Worm (Caenorhabditis elegans) whole organism, L4 larva: ENCODE results near the gene sri-40.

Source experiments
- ama-1 ChIP-seq: fragments of 150-350 bp; optimal IDR thresholded peaks from 2 replicates; lab custom pipeline; 2014; ENCODE audit warnings: inconsistent platforms, mixed read lengths
- nhr-77 ChIP-seq: fragments of 150-350 bp; optimal IDR thresholded peaks from 2 replicates; lab custom pipeline; 2014; ENCODE audit warnings: missing biosample characterization, missing genetic modification characterization

ce11 chrII:3195739-3196138 lies 18.0 kb downstream of the sri-40 start:
- TF ChIP-seq ama-1 (lab: Kevin White, UChicago) (no peak), nhr-77 (no peak)
